Fruit fly (Drosophila melanogaster) whole organism, embryonic: ENCODE data around the gene CG7519.
A peak's percentile ranks its signal among the peaks of the same experiment; 100 is the strongest.

Source experiments
- CG10321 ChIP-seq: fragments of 200-800 bp; sonication (Bioruptor generic); IDR thresholded peaks from 2 replicates; pipeline ENCODE4 v1.3.6; 2022; ENCODE audit warnings: missing biosample characterization, missing genetic modification characterization
- CG14710 ChIP-seq: fragments of 200-800 bp; sonication (Bioruptor generic); optimal IDR thresholded peaks from 3 replicates; lab custom pipeline; 2019; ENCODE audit warnings: missing biosample characterization, mild to moderate bottlenecking, missing genetic modification characterization, moderate library complexity
- CG15011 ChIP-seq: fragments of 200-800 bp; sonication (Bioruptor generic); optimal IDR thresholded peaks from 3 replicates; lab custom pipeline; 2018; ENCODE audit warnings: missing biosample characterization, mild to moderate bottlenecking, missing genetic modification characterization
- CG15073 ChIP-seq: fragments of 200-800 bp; sonication (Bioruptor generic); optimal IDR thresholded peaks from 2 replicates; lab custom pipeline; 2016; ENCODE audit warnings: missing biosample characterization, missing genetic modification characterization
- CG1603 ChIP-seq: fragments of 200-800 bp; sonication (Bioruptor generic); optimal IDR thresholded peaks from 2 replicates; lab custom pipeline; 2019; ENCODE audit warnings: missing biosample characterization, mild to moderate bottlenecking, missing genetic modification characterization, moderate library complexity
- CG17612 ChIP-seq: fragments of 200-800 bp; sonication (Bioruptor generic); IDR thresholded peaks from 2 replicates; pipeline ENCODE4 v1.3.6; 2022; ENCODE audit warnings: missing biosample characterization, missing genetic modification characterization
- CG1792 ChIP-seq: fragments of 200-800 bp; sonication (Bioruptor generic); optimal IDR thresholded peaks from 2 replicates; lab custom pipeline; 2016; ENCODE audit warnings: missing biosample characterization, missing genetic modification characterization
- CG1832 ChIP-seq: fragments of 200-800 bp; sonication (Bioruptor generic); optimal IDR thresholded peaks from 2 replicates; lab custom pipeline; 2017; ENCODE audit warnings: missing biosample characterization, mild to moderate bottlenecking, missing genetic modification characterization, inconsistent platforms
- CG32532 ChIP-seq: fragments of 200-800 bp; sonication (Bioruptor generic); IDR thresholded peaks from 2 replicates; pipeline ENCODE4 v1.3.6; 2022; ENCODE audit warnings: missing biosample characterization, missing genetic modification characterization
- CG32767 ChIP-seq: fragments of 200-800 bp; sonication (Bioruptor generic); IDR thresholded peaks from 2 replicates; pipeline ENCODE4 v1.3.6; 2022; ENCODE audit warnings: missing biosample characterization, missing genetic modification characterization
- CG33557 ChIP-seq: fragments of 200-800 bp; sonication (Bioruptor generic); optimal IDR thresholded peaks from 2 replicates; lab custom pipeline; 2019; ENCODE audit warnings: missing biosample characterization, mild to moderate bottlenecking, missing genetic modification characterization, moderate library complexity
- CG4707 ChIP-seq: fragments of 200-800 bp; sonication (Bioruptor generic); optimal IDR thresholded peaks from 2 replicates; lab custom pipeline; 2018; ENCODE audit warnings: missing biosample characterization, mild to moderate bottlenecking, missing genetic modification characterization, moderate library complexity
- CG5180 ChIP-seq: fragments of 200-800 bp; sonication (Bioruptor generic); optimal IDR thresholded peaks from 3 replicates; lab custom pipeline; 2017; ENCODE audit warnings: missing biosample characterization, missing genetic modification characterization, mild to moderate bottlenecking, moderate library complexity, missing genetic modification reagents
- CG8089 ChIP-seq: fragments of 200-800 bp; sonication (Bioruptor generic); optimal IDR thresholded peaks from 3 replicates; lab custom pipeline; 2016; ENCODE audit warnings: missing biosample characterization, missing genetic modification characterization
- CG8281 ChIP-seq: fragments of 200-800 bp; sonication (Bioruptor generic); optimal IDR thresholded peaks from 2 replicates; lab custom pipeline; 2018; ENCODE audit warnings: missing biosample characterization, mild to moderate bottlenecking, missing genetic modification characterization, moderate library complexity
- CG8478 ChIP-seq: fragments of >200 bp; optimal IDR thresholded peaks from 2 replicates; lab custom pipeline; 2018
- CG9727 ChIP-seq: fragments of 200-800 bp; sonication (Bioruptor generic); optimal IDR thresholded peaks from 3 replicates; lab custom pipeline; 2017; ENCODE audit warnings: missing biosample characterization, mild to moderate bottlenecking, missing genetic modification characterization
- Dbx ChIP-seq: fragments of 200-800 bp; sonication (Bioruptor generic); IDR thresholded peaks from 3 replicates; pipeline ENCODE4 v1.3.6; 2022; ENCODE audit warnings: missing biosample characterization, missing genetic modification characterization
- Dp ChIP-seq: fragments of 200-800 bp; sonication (Bioruptor generic); optimal IDR thresholded peaks from 2 replicates; lab custom pipeline; 2018; ENCODE audit warnings: missing biosample characterization, mild to moderate bottlenecking, missing genetic modification characterization, moderate library complexity
- E2f2 ChIP-seq: fragments of 200-800 bp; sonication (Bioruptor generic); IDR thresholded peaks from 2 replicates; pipeline ENCODE4 v1.3.6; 2022; ENCODE audit warnings: missing biosample characterization, missing genetic modification characterization
- Gug ChIP-seq: fragments of 200-800 bp; sonication (Bioruptor generic); IDR thresholded peaks from 4 replicates; pipeline ENCODE4 v1.3.6; 2022; ENCODE audit warnings: missing biosample characterization, missing genetic modification characterization
- HmgD ChIP-seq: fragments of 200-800 bp; sonication (Bioruptor generic); optimal IDR thresholded peaks from 3 replicates; lab custom pipeline; 2016; ENCODE audit warnings: missing biosample characterization, missing genetic modification characterization
- Kr ChIP-seq: fragments of 200-800 bp; sonication (Bioruptor generic); optimal IDR thresholded peaks from 2 replicates; lab custom pipeline; 2017; ENCODE audit warnings: missing biosample characterization, mild to moderate bottlenecking, missing genetic modification characterization
- Lpt ChIP-seq: fragments of >200 bp; optimal IDR thresholded peaks from 2 replicates; lab custom pipeline; 2018; ENCODE audit warnings: missing biosample characterization, missing genetic modification characterization
- Max ChIP-seq: fragments of 200-800 bp; sonication (Bioruptor generic); optimal IDR thresholded peaks from 2 replicates; lab custom pipeline; 2016; ENCODE audit warnings: missing biosample characterization, mild to moderate bottlenecking, missing genetic modification characterization
- Meics ChIP-seq: fragments of 200-800 bp; sonication (Bioruptor generic); optimal IDR thresholded peaks from 2 replicates; lab custom pipeline; 2017; ENCODE audit warnings: missing biosample characterization, mild to moderate bottlenecking, missing genetic modification characterization
- NC2β ChIP-seq: fragments of 200-800 bp; sonication (Bioruptor generic); optimal IDR thresholded peaks from 2 replicates; lab custom pipeline; 2016; ENCODE audit warnings: missing biosample characterization, missing genetic modification characterization
- NfI ChIP-seq: fragments of 200-800 bp; sonication (Bioruptor generic); optimal IDR thresholded peaks from 3 replicates; lab custom pipeline; 2018; ENCODE audit warnings: missing biosample characterization, mild to moderate bottlenecking, missing genetic modification characterization, moderate library complexity
- Optix ChIP-seq: fragments of 200-800 bp; sonication (Bioruptor generic); IDR thresholded peaks from 3 replicates; pipeline ENCODE4 v1.3.6; 2022; ENCODE audit warnings: missing biosample characterization, missing genetic modification characterization
- Sox102F ChIP-seq: fragments of 200-800 bp; sonication (Bioruptor generic); optimal IDR thresholded peaks from 2 replicates; lab custom pipeline; 2018; ENCODE audit warnings: missing biosample characterization, mild to moderate bottlenecking, missing genetic modification characterization, moderate library complexity
- Stat92E ChIP-seq, 3 experiments: fragments of >200 bp in 2 of 3; fragments of 200-800 bp in 1 of 3; sonication (Bioruptor generic) in 1 of 3; optimal IDR thresholded peaks; 2 replicates each; lab custom pipeline; 2017 to 2019; ENCODE audit warnings: missing biosample characterization in 3 of 3, missing genetic modification characterization in 3 of 3, mild to moderate bottlenecking in 1 of 3, moderate library complexity in 1 of 3
- ems ChIP-seq: fragments of 200-800 bp; sonication (Bioruptor generic); optimal IDR thresholded peaks from 3 replicates; lab custom pipeline; 2016; ENCODE audit warnings: missing biosample characterization, missing genetic modification characterization
- ewg ChIP-seq: fragments of 200-800 bp; sonication (Bioruptor generic); optimal IDR thresholded peaks from 3 replicates; lab custom pipeline; 2017; ENCODE audit warnings: mild to moderate bottlenecking, missing biosample characterization, missing genetic modification reagents, missing genetic modification characterization
- gfzf ChIP-seq: fragments of 200-800 bp; sonication (Bioruptor generic); optimal IDR thresholded peaks from 2 replicates; lab custom pipeline; 2016; ENCODE audit warnings: missing biosample characterization, mild to moderate bottlenecking, missing genetic modification characterization, moderate library complexity
- hb ChIP-seq: fragments of 200-800 bp; sonication (Bioruptor generic); IDR thresholded peaks from 3 replicates; pipeline ENCODE4 v1.3.6; 2022; ENCODE audit warnings: missing biosample characterization, missing genetic modification characterization; ENCODE audit not compliant: partially characterized antibody
- pho ChIP-seq: fragments of 200-800 bp; sonication (Bioruptor generic); optimal IDR thresholded peaks from 2 replicates; lab custom pipeline; 2016; ENCODE audit warnings: missing biosample characterization, missing genetic modification characterization
- pnt ChIP-seq: fragments of 200-800 bp; sonication (Bioruptor generic); optimal IDR thresholded peaks from 3 replicates; lab custom pipeline; 2016; ENCODE audit warnings: missing biosample characterization, missing genetic modification characterization
- pros ChIP-seq: fragments of 200-800 bp; sonication (Bioruptor generic); optimal IDR thresholded peaks from 3 replicates; lab custom pipeline; 2019; ENCODE audit warnings: missing biosample characterization, mild to moderate bottlenecking, missing genetic modification characterization, moderate library complexity
- sc ChIP-seq, 3 experiments: fragments of >200 bp in 2 of 3; fragments of 200-800 bp in 1 of 3; sonication (Bioruptor generic) in 1 of 3; optimal IDR thresholded peaks; 2 replicates in 2 of 3; 3 replicates in 1 of 3; lab custom pipeline; 2017; ENCODE audit warnings: mild to moderate bottlenecking in 1 of 3, missing biosample characterization in 1 of 3, missing genetic modification characterization in 1 of 3, missing genetic modification reagents in 1 of 3
- schlank ChIP-seq: fragments of 200-800 bp; sonication (Bioruptor generic); optimal IDR thresholded peaks from 2 replicates; lab custom pipeline; 2018; ENCODE audit warnings: missing biosample characterization, mild to moderate bottlenecking, missing genetic modification characterization
- scrt ChIP-seq: fragments of 200-800 bp; sonication (Bioruptor generic); optimal IDR thresholded peaks from 2 replicates; lab custom pipeline; 2018; ENCODE audit warnings: missing biosample characterization, mild to moderate bottlenecking, missing genetic modification characterization, moderate library complexity
- sd ChIP-seq: fragments of 200-800 bp; sonication (Bioruptor generic); optimal IDR thresholded peaks from 3 replicates; lab custom pipeline; 2018; ENCODE audit warnings: missing biosample characterization, mild to moderate bottlenecking, missing genetic modification characterization, moderate library complexity
- shn ChIP-seq: fragments of 200-800 bp; sonication (Bioruptor generic); optimal IDR thresholded peaks from 3 replicates; lab custom pipeline; 2016; ENCODE audit warnings: missing biosample characterization, missing genetic modification characterization
- sim ChIP-seq: fragments of 200-800 bp; sonication (Bioruptor generic); IDR thresholded peaks from 2 replicates; pipeline ENCODE4 v1.3.6; 2022; ENCODE audit warnings: missing biosample characterization, missing genetic modification characterization
- slbo ChIP-seq: fragments of 200-800 bp; sonication (Bioruptor generic); IDR thresholded peaks from 2 replicates; pipeline ENCODE4 v1.3.6; 2022; ENCODE audit warnings: missing biosample characterization, missing genetic modification characterization
- trem ChIP-seq: fragments of 200-800 bp; optimal IDR thresholded peaks from 3 replicates; lab custom pipeline; 2019; ENCODE audit warnings: missing biosample characterization, mild to moderate bottlenecking, missing genetic modification characterization, moderate library complexity
- usp ChIP-seq: fragments of >200 bp; optimal IDR thresholded peaks from 2 replicates; lab custom pipeline; 2017; ENCODE audit warnings: missing biosample characterization, missing genetic modification characterization
- vnd ChIP-seq: fragments of 200-800 bp; sonication (Bioruptor generic); IDR thresholded peaks from 3 replicates; pipeline ENCODE4 v1.3.6; 2022; ENCODE audit warnings: missing biosample characterization, missing genetic modification characterization; ENCODE audit not compliant: partially characterized antibody
- vvl ChIP-seq: fragments of 200-800 bp; sonication (Bioruptor generic); IDR thresholded peaks from 2 replicates; pipeline ENCODE4 v1.3.6; 2022; ENCODE audit warnings: missing biosample characterization, missing genetic modification characterization
- wor ChIP-seq: fragments of 200-800 bp; sonication (Bioruptor generic); IDR thresholded peaks from 2 replicates; pipeline ENCODE4 v1.3.6; 2022; ENCODE audit warnings: missing biosample characterization, missing genetic modification characterization
- zen ChIP-seq: fragments of 200-800 bp; sonication (Bioruptor generic); optimal IDR thresholded peaks from 3 replicates; lab custom pipeline; 2018; ENCODE audit warnings: missing biosample characterization, mild to moderate bottlenecking, missing genetic modification characterization, moderate library complexity

Gene CG7519

dm6 chr3L:21536857-21537256 is 44.0 kb downstream of the CG7519 start, which contains the start of gene Rpn10 (continued):
- TF ChIP-seq Gug (GFP tag; lab: Robert Waterston, UW) (peak; percentile 10; the same call in 1 of the 4 replicates), NC2β (GFP tag; lab: Kevin White, UChicago) (peak; percentile 18), Dbx (GFP tag; lab: Robert Waterston, UW) (peak; percentile 76), sd (no peak), sim (GFP tag; lab: Robert Waterston, UW) (no peak), E2f2 (GFP tag; lab: Robert Waterston, UW) (peak; percentile 58), CG32767 (GFP tag; lab: Robert Waterston, UW) (no peak), CG5180 (GFP tag; lab: Kevin White, UChicago) (no peak), CG1792 (GFP tag; lab: Kevin White, UChicago) (no peak), pho (no peak), CG15011 (GFP tag; lab: Kevin White, UChicago) (no peak), usp (no peak), trem (peak; percentile 86), slbo (GFP tag; lab: Robert Waterston, UW) (no peak), ems (GFP tag; lab: Kevin White, UChicago) (no peak), Max (GFP tag; lab: Kevin White, UChicago) (no peak), Stat92E (GFP tag; optimal IDR thresholded peaks at IDR 0.05; lab: Kevin White, UChicago) (peak in 1 of 3 experiments; percentile 12), sc (optimal IDR thresholded peaks at IDR 0.05; lab: Kevin White, UChicago) (no peak), sc (GFP tag; optimal IDR thresholded peaks at IDR 0.05; lab: Kevin White, UChicago) (no peak), HmgD (GFP tag; lab: Kevin White, UChicago) (peak; percentile 46), gfzf (GFP tag; lab: Kevin White, UChicago) (peak; percentile 71), shn (no peak), hb (GFP tag; lab: Robert Waterston, UW) (peak; percentile 98), Kr (no peak), Optix (GFP tag; lab: Robert Waterston, UW) (no peak), vnd (GFP tag; lab: Robert Waterston, UW) (peak; percentile 97), CG9727 (no peak), CG1603 (peak; percentile 83), ewg (GFP tag; lab: Kevin White, UChicago) (no peak), CG32532 (peak; percentile 71), CG1832 (GFP tag; lab: Kevin White, UChicago) (no peak), pros (GFP tag; lab: Kevin White, UChicago) (no peak), CG17612 (GFP tag; lab: Robert Waterston, UW) (no peak), CG4707 (GFP tag; lab: Kevin White, UChicago) (no peak), vvl (GFP tag; lab: Robert Waterston, UW) (no peak; the same call in 1 of the 2 replicates), scrt (no peak), CG8089 (GFP tag; lab: Kevin White, UChicago) (no peak), Dp (GFP tag; lab: Kevin White, UChicago) (peak; percentile 59), CG8281 (tag; lab: Kevin White, UChicago) (no peak), CG15073 (no peak), CG33557 (GFP tag; lab: Kevin White, UChicago) (no peak), NfI (GFP tag; lab: Kevin White, UChicago) (no peak), CG8478 (lab: Kevin White, UChicago) (no peak), pnt (GFP tag; lab: Kevin White, UChicago) (no peak), zen (tag; lab: Kevin White, UChicago) (peak; percentile 45), CG14710 (peak; percentile 69), Lpt (GFP tag; lab: Kevin White, UChicago) (no peak), Sox102F (GFP tag; lab: Kevin White, UChicago) (no peak), schlank (tag; lab: Kevin White, UChicago) (no peak), wor (no peak), CG10321 (no peak), Meics (GFP tag; lab: Kevin White, UChicago) (no peak)
